Fruit fly (Drosophila melanogaster) S2 (cell line): ENCODE results near the gene Shawl.

Source experiments
- CG8478 ChIP-seq: fragments of >200 bp; optimal IDR thresholded peaks from 2 replicates; lab custom pipeline; 2018
- CTCF ChIP-seq, 2 experiments: fragments of >200 bp; optimal IDR thresholded peaks; 2 replicates each; lab custom pipeline; 2018

- TF ChIP-seq CG8478 (no peak), CTCF (optimal IDR thresholded peaks at IDR 0.05; lab: Kevin White, UChicago) (no peak)
Measured at dm6 chr2L:9421312-9421711, 6.4 kb upstream of the Shawl start.
